Fruit fly (Drosophila melanogaster) whole organism, adult: ENCODE results near the gene mtd.

Source experiments
- CG1620 ChIP-seq: fragments of 200-800 bp; sonication (Bioruptor generic); optimal IDR thresholded peaks from 2 replicates; lab custom pipeline; 2016; ENCODE audit warnings: missing biosample characterization, missing genetic modification characterization
- toe ChIP-seq: fragments of 200-800 bp; sonication (Bioruptor generic); optimal IDR thresholded peaks from 2 replicates; lab custom pipeline; 2016; ENCODE audit warnings: missing biosample characterization, missing genetic modification characterization

DNA sequence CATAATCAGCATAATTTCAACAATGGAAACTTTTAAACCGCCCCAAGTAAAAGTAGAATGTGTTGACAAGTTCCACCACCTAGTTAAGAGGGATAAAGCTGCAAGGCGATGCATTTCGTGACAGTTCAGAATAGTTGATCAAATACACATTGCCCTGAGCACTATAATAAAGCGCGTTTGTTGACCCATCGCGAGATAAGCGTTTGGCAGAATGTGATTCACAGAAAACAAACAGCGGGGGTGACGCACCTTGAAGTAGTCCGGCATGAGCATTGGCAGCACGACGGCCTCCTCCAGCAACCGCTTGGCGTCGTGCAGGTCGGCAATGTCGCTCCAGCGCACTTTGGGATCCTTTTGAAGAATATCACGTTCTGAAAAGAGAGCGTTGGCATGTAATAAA, 120.8 kb downstream of the mtd start:
- no peak for TF ChIP-seq toe (GFP tag; lab: Kevin White, UChicago)
- TF ChIP-seq CG1620 (GFP tag; lab: Kevin White, UChicago), result no peak
